Worm (Caenorhabditis elegans) whole organism, young adult: ENCODE results near the gene ash-2.
A peak's percentile ranks its signal among the peaks of the same experiment; 100 is the strongest.

Source experiments
- B0035.1 ChIP-seq: sonication (generic microtip); optimal IDR thresholded peaks from 2 replicates; lab custom pipeline; 2016; ENCODE audit warnings: missing genetic modification characterization, mild to moderate bottlenecking, missing compliant biosample characterization, missing genotype, missing genetic modification reagents
- B0336.3 ChIP-seq: fragments of 200-800 bp; sonication (Bioruptor generic); IDR thresholded peaks from 2 replicates; pipeline ENCODE4 v1.3.6; 2022; ENCODE audit warnings: missing genetic modification characterization, missing compliant biosample characterization
- C17E4.6 ChIP-seq: fragments of 200-800 bp; sonication (Bioruptor generic); IDR thresholded peaks from 2 replicates; pipeline ENCODE4 v1.3.6; 2022; ENCODE audit warnings: missing genetic modification reagents, missing genetic modification characterization, missing compliant biosample characterization
- D2030.7 ChIP-seq: fragments of 200-800 bp; sonication (Bioruptor generic); IDR thresholded peaks from 2 replicates; pipeline ENCODE4 v1.3.6; 2022; ENCODE audit warnings: missing genetic modification reagents, missing genetic modification characterization, missing compliant biosample characterization
- F23B12.7 ChIP-seq: sonication (generic microtip); optimal IDR thresholded peaks from 2 replicates; lab custom pipeline; 2017; ENCODE audit warnings: missing genetic modification characterization, mild to moderate bottlenecking, missing compliant biosample characterization, antibody characterized with exemption, moderate library complexity; ENCODE audit not compliant: insufficient read depth
- F33H1.4 ChIP-seq: fragments of 200-800 bp; sonication (Bioruptor generic); IDR thresholded peaks from 2 replicates; pipeline ENCODE4 v1.3.6; 2022; ENCODE audit warnings: missing genetic modification reagents, missing genetic modification characterization, missing compliant biosample characterization
- F52B5.7 ChIP-seq: sonication (generic microtip); optimal IDR thresholded peaks from 2 replicates; lab custom pipeline; 2016; ENCODE audit warnings: mild to moderate bottlenecking, missing genetic modification characterization, missing compliant biosample characterization
- F55B11.4 ChIP-seq: sonication (generic microtip); optimal IDR thresholded peaks from 2 replicates; lab custom pipeline; 2016; ENCODE audit warnings: missing compliant biosample characterization, missing genetic modification characterization, borderline replicate concordance; ENCODE audit not compliant: insufficient read depth
- T26A5.8 ChIP-seq: sonication (generic microtip); optimal IDR thresholded peaks from 2 replicates; lab custom pipeline; 2016; ENCODE audit warnings: missing genetic modification characterization, missing compliant biosample characterization
- Y53G8AR.9 ChIP-seq: fragments of 200-800 bp; sonication (Bioruptor generic); conservative IDR thresholded peaks from 2 replicates; pipeline ENCODE4 v1.3.6; 2022; ENCODE audit warnings: missing genetic modification reagents, missing genetic modification characterization, missing compliant biosample characterization
- Y67H2A.10 ChIP-seq: fragments of 200-800 bp; sonication (Bioruptor generic); conservative IDR thresholded peaks from 2 replicates; pipeline ENCODE4 v1.3.6; 2022; ENCODE audit warnings: missing genetic modification reagents, missing genetic modification characterization, missing compliant biosample characterization
- akir-1 ChIP-seq: fragments of 200-800 bp; sonication (Bioruptor generic); optimal IDR thresholded peaks from 2 replicates; lab custom pipeline; 2018; ENCODE audit warnings: mild to moderate bottlenecking, missing genetic modification characterization, moderate library complexity, missing compliant biosample characterization
- ama-1 ChIP-seq, 3 experiments: fragments of 150-350 bp in 1 of 3; sonication (generic microtip) in 2 of 3; optimal IDR thresholded peaks; 2 replicates each; lab custom pipeline; 2014 to 2018; ENCODE audit warnings: missing biosample characterization in 2 of 3, missing genetic modification characterization in 2 of 3, missing genetic modification reagents in 2 of 3
- aptf-2 ChIP-seq: fragments of 200-800 bp; sonication (Bioruptor generic); conservative IDR thresholded peaks from 2 replicates; pipeline ENCODE4 v1.3.6; 2022; ENCODE audit warnings: missing genetic modification reagents, missing genetic modification characterization, missing compliant biosample characterization
- atf-7 ChIP-seq: sonication (generic microtip); optimal IDR thresholded peaks from 2 replicates; lab custom pipeline; 2017; ENCODE audit warnings: mild to moderate bottlenecking, missing genetic modification characterization, missing compliant biosample characterization
- athp-1 ChIP-seq: sonication (generic microtip); optimal IDR thresholded peaks from 2 replicates; lab custom pipeline; 2017; ENCODE audit warnings: mild to moderate bottlenecking, missing genetic modification characterization, missing compliant biosample characterization
- attf-3 ChIP-seq: fragments of 200-800 bp; sonication (Bioruptor generic); conservative IDR thresholded peaks from 2 replicates; pipeline ENCODE4 v1.3.6; 2022; ENCODE audit warnings: missing genetic modification reagents, missing genetic modification characterization, missing compliant biosample characterization
- ceh-58 ChIP-seq: fragments of 200-800 bp; sonication (Bioruptor generic); IDR thresholded peaks from 2 replicates; pipeline ENCODE4 v1.3.6; 2022; ENCODE audit warnings: missing genetic modification characterization, missing compliant biosample characterization
- ceh-79 ChIP-seq: sonication (generic microtip); optimal IDR thresholded peaks from 2 replicates; lab custom pipeline; 2017; ENCODE audit warnings: mild to moderate bottlenecking, missing genetic modification characterization, missing compliant biosample characterization
- egl-18 ChIP-seq: fragments of 200-800 bp; sonication (Bioruptor generic); IDR thresholded peaks from 2 replicates; pipeline ENCODE4 v1.3.6; 2022; ENCODE audit warnings: missing genetic modification reagents, missing genetic modification characterization, missing compliant biosample characterization
- egrh-3 ChIP-seq: fragments of 200-800 bp; sonication (Bioruptor generic); IDR thresholded peaks from 2 replicates; pipeline ENCODE4 v1.3.6; 2022; ENCODE audit warnings: missing genetic modification reagents, missing genetic modification characterization, missing compliant biosample characterization
- him-1 ChIP-seq: sonication (generic microtip); optimal IDR thresholded peaks from 2 replicates; lab custom pipeline; 2016; ENCODE audit warnings: missing genotype, missing genetic modification reagents, missing genetic modification characterization, missing compliant biosample characterization
- hsf-1 ChIP-seq: fragments of 200-800 bp; sonication (Bioruptor generic); IDR thresholded peaks from 2 replicates; pipeline ENCODE4 v1.3.6; 2022; ENCODE audit warnings: missing genetic modification reagents, missing genetic modification characterization, missing compliant biosample characterization
- lir-1 ChIP-seq: fragments of 200-800 bp; sonication (Bioruptor generic); conservative IDR thresholded peaks from 2 replicates; pipeline ENCODE4 v1.3.6; 2022; ENCODE audit warnings: missing genetic modification reagents, missing genetic modification characterization, missing compliant biosample characterization
- madf-10 ChIP-seq: sonication (generic microtip); optimal IDR thresholded peaks from 2 replicates; lab custom pipeline; 2016; ENCODE audit warnings: mild to moderate bottlenecking, missing genetic modification characterization, missing compliant biosample characterization
- madf-3 ChIP-seq: fragments of 200-800 bp; sonication (Bioruptor generic); IDR thresholded peaks from 2 replicates; pipeline ENCODE4 v1.3.6; 2022; ENCODE audit warnings: missing genetic modification reagents, missing genetic modification characterization, missing compliant biosample characterization
- madf-6 ChIP-seq: fragments of 200-800 bp; sonication (Bioruptor generic); IDR thresholded peaks from 2 replicates; pipeline ENCODE4 v1.3.6; 2022; ENCODE audit warnings: missing genetic modification reagents, missing genetic modification characterization, missing compliant biosample characterization
- mes-4 ChIP-seq: sonication (generic microtip); optimal IDR thresholded peaks from 2 replicates; lab custom pipeline; 2016; ENCODE audit warnings: missing genotype, missing genetic modification characterization, missing compliant biosample characterization
- nfya-1 ChIP-seq: sonication (generic microtip); optimal IDR thresholded peaks from 2 replicates; lab custom pipeline; 2017; ENCODE audit warnings: antibody characterized with exemption, missing compliant biosample characterization, missing genetic modification characterization, borderline replicate concordance; ENCODE audit not compliant: insufficient read depth
- nfya-2 ChIP-seq: fragments of 200-800 bp; sonication (Bioruptor generic); IDR thresholded peaks from 2 replicates; pipeline ENCODE4 v1.3.6; 2022; ENCODE audit warnings: missing genetic modification reagents, missing genetic modification characterization, missing compliant biosample characterization
- nfyb-1 ChIP-seq: fragments of 200-800 bp; sonication (Bioruptor generic); IDR thresholded peaks from 2 replicates; pipeline ENCODE4 v1.3.6; 2022; ENCODE audit warnings: missing genetic modification reagents, missing genetic modification characterization, missing compliant biosample characterization
- nhr-179 ChIP-seq: sonication (generic microtip); optimal IDR thresholded peaks from 2 replicates; lab custom pipeline; 2016; ENCODE audit warnings: mild to moderate bottlenecking, missing genetic modification characterization, missing compliant biosample characterization
- nhr-90 ChIP-seq: sonication (generic microtip); optimal IDR thresholded peaks from 2 replicates; lab custom pipeline; 2016; ENCODE audit warnings: missing genotype, mild to moderate bottlenecking, missing genetic modification characterization, missing compliant biosample characterization
- pbrm-1 ChIP-seq: fragments of 200-800 bp; sonication (Bioruptor generic); IDR thresholded peaks from 2 replicates; pipeline ENCODE4 v1.3.6; 2022; ENCODE audit warnings: missing genetic modification reagents, missing genetic modification characterization, missing compliant biosample characterization
- pha-4 ChIP-seq: fragments of 150-350 bp; sonication (generic microtip); optimal IDR thresholded peaks from 2 replicates; lab custom pipeline; 2014; ENCODE audit warnings: missing biosample characterization, missing genetic modification reagents, missing genetic modification characterization
- repo-1 ChIP-seq: sonication (generic microtip); optimal IDR thresholded peaks from 2 replicates; lab custom pipeline; 2017; ENCODE audit warnings: mild to moderate bottlenecking, missing genetic modification characterization, missing compliant biosample characterization
- rpc-1 ChIP-seq, 2 experiments: fragments of 150-350 bp in 1 of 2; sonication (generic microtip) in 1 of 2; optimal IDR thresholded peaks; 2 replicates each; lab custom pipeline; 2014 to 2018; ENCODE audit warnings: missing biosample characterization in 1 of 2, missing genetic modification characterization in 1 of 2, missing genetic modification reagents in 1 of 2, missing genotype in 1 of 2
- sdz-38 ChIP-seq: sonication (generic microtip); optimal IDR thresholded peaks from 2 replicates; lab custom pipeline; 2016; ENCODE audit warnings: missing genotype, missing genetic modification characterization, missing compliant biosample characterization
- sea-2 ChIP-seq: fragments of 200-800 bp; sonication (Bioruptor generic); IDR thresholded peaks from 2 replicates; pipeline ENCODE4 v1.3.6; 2022; ENCODE audit warnings: missing genetic modification characterization, missing compliant biosample characterization
- snpc-4 ChIP-seq, 5 experiments: fragments of 150-350 bp in 1 of 5; sonication (generic microtip) in 4 of 5; optimal IDR thresholded peaks; 2 replicates each; lab custom pipeline; 2014 to 2018; ENCODE audit warnings: missing genetic modification characterization in 5 of 5, missing biosample characterization in 3 of 5, antibody characterized with exemption in 2 of 5, mild to moderate bottlenecking in 2 of 5, missing compliant biosample characterization in 2 of 5, missing genotype in 2 of 5, moderate library complexity in 2 of 5, missing genetic modification reagents in 1 of 5
- somi-1 ChIP-seq: fragments of 200-800 bp; sonication (Bioruptor generic); optimal IDR thresholded peaks from 2 replicates; lab custom pipeline; 2018; ENCODE audit warnings: mild to moderate bottlenecking, missing genetic modification characterization, missing compliant biosample characterization
- sptf-2 ChIP-seq: fragments of 200-800 bp; sonication (Bioruptor generic); optimal IDR thresholded peaks from 2 replicates; lab custom pipeline; 2018; ENCODE audit warnings: mild to moderate bottlenecking, missing genetic modification characterization, missing compliant biosample characterization
- unc-62 ChIP-seq: fragments of 150-350 bp; optimal IDR thresholded peaks from 2 replicates; lab custom pipeline; 2014; ENCODE audit warnings: missing biosample characterization, missing genetic modification reagents, missing genetic modification characterization
- zfh-2 ChIP-seq: fragments of 200-800 bp; sonication (Bioruptor generic); conservative IDR thresholded peaks from 2 replicates; pipeline ENCODE4 v1.3.6; 2022; ENCODE audit warnings: missing genetic modification reagents, missing genetic modification characterization, missing compliant biosample characterization
- ztf-6 ChIP-seq: fragments of 200-800 bp; sonication (Bioruptor generic); IDR thresholded peaks from 2 replicates; pipeline ENCODE4 v1.3.6; 2022; ENCODE audit warnings: missing genetic modification reagents, missing genetic modification characterization, missing compliant biosample characterization

The ash-2 gene

ce11 chrII:11964847-11965246 is 14.8 kb upstream of the ash-2 start (continued):
- TF ChIP-seq Y53G8AR.9 = 0 out of 2 replicates have a peak, but pooled peaks have one; percentile 60
- TF ChIP-seq Y67H2A.10 (GFP tag; lab: Robert Waterston, UW) = no peak
- TF ChIP-seq madf-3 (GFP tag; lab: Robert Waterston, UW) = 0 out of 2 replicates have a peak, but pooled peaks have one; percentile 15
- no peak for TF ChIP-seq sea-2 (GFP tag; lab: Robert Waterston, UW)
- peak; percentile 60 for TF ChIP-seq nfyb-1 (GFP tag; lab: Robert Waterston, UW)
- 0 out of 2 replicates have a peak, but pooled peaks have one; percentile 8 for TF ChIP-seq madf-6 (GFP tag; lab: Robert Waterston, UW)
- peak; percentile 35 for TF ChIP-seq athp-1
- peak; percentile 30 for TF ChIP-seq ama-1 (optimal IDR thresholded peaks at IDR 0.05; lab: Kevin White, UChicago)
- TF ChIP-seq ama-1 (GFP tag; optimal IDR thresholded peaks at IDR 0.05; lab: Kevin White, UChicago) = no peak
- TF ChIP-seq zfh-2 (GFP tag; lab: Robert Waterston, UW) = 0 out of 2 replicates have a peak, but pooled peaks have one; percentile 23
- 0 out of 2 replicates have a peak, but pooled peaks have one; percentile 64 for TF ChIP-seq nfya-2 (GFP tag; lab: Robert Waterston, UW)
- 0 out of 2 replicates have a peak, but pooled peaks have one; percentile 39 for TF ChIP-seq pbrm-1
- TF ChIP-seq F33H1.4 (GFP tag; lab: Robert Waterston, UW) = 0 out of 2 replicates have a peak, but pooled peaks have one; percentile 9

- TF ChIP-seq somi-1 = no peak
- no peak for TF ChIP-seq attf-3
- TF ChIP-seq mes-4 (tag; lab: Kevin White, UChicago) = no peak
- TF ChIP-seq lir-1 = no peak
- 0 out of 2 replicates have a peak, but pooled peaks have one; percentile 36 for TF ChIP-seq D2030.7 (GFP tag; lab: Robert Waterston, UW)
- TF ChIP-seq B0336.3 (GFP tag; lab: Robert Waterston, UW) = 0 out of 2 replicates have a peak, but pooled peaks have one; percentile 29
- no peak for TF ChIP-seq egrh-3 (GFP tag; lab: Robert Waterston, UW)
- TF ChIP-seq sdz-38 (tag; lab: Kevin White, UChicago) = no peak
- TF ChIP-seq T26A5.8 (tag; lab: Kevin White, UChicago) = no peak
- no peak for TF ChIP-seq C17E4.6 (GFP tag; lab: Robert Waterston, UW)
- no peak; the same call in 1 of the 2 replicates for TF ChIP-seq hsf-1 (GFP tag; lab: Robert Waterston, UW)
- no peak for TF ChIP-seq pha-4 (tag; lab: Kevin White, UChicago)
- no peak for TF ChIP-seq snpc-4 (GFP tag; optimal IDR thresholded peaks at IDR 0.05; lab: Kevin White, UChicago)
- no peak for TF ChIP-seq snpc-4 (tag; optimal IDR thresholded peaks at IDR 0.05; lab: Kevin White, UChicago)
- TF ChIP-seq egl-18 (GFP tag; lab: Robert Waterston, UW) = no peak
- TF ChIP-seq akir-1 (GFP tag; lab: Kevin White, UChicago) = no peak
- no peak for TF ChIP-seq nhr-179 (tag; lab: Kevin White, UChicago)
- peak; percentile 66 for TF ChIP-seq ama-1 (optimal IDR thresholded peaks at IDR 0.05; lab: Kevin White, UChicago)
- TF ChIP-seq ama-1 (GFP tag; optimal IDR thresholded peaks at IDR 0.05; lab: Kevin White, UChicago) = no peak
- no peak for TF ChIP-seq Y67H2A.10 (GFP tag; lab: Robert Waterston, UW)
- no peak for TF ChIP-seq ceh-79 (tag; lab: Kevin White, UChicago)
- no peak for TF ChIP-seq nhr-90 (tag; lab: Kevin White, UChicago)
- TF ChIP-seq him-1 = no peak
- no peak for TF ChIP-seq F52B5.7 (tag; lab: Kevin White, UChicago)
- TF ChIP-seq rpc-1 (optimal IDR thresholded peaks at IDR 0.05; lab: Kevin White, UChicago) = no peak
- no peak for TF ChIP-seq rpc-1 (tag; optimal IDR thresholded peaks at IDR 0.05; lab: Kevin White, UChicago)
- peak; percentile 51 for TF ChIP-seq repo-1 (tag; lab: Kevin White, UChicago)
- TF ChIP-seq F55B11.4 = no peak
- TF ChIP-seq nfya-1 = no peak
- no peak for TF ChIP-seq B0035.1 (tag; lab: Kevin White, UChicago)
- no peak for TF ChIP-seq aptf-2
- peak; percentile 63 for TF ChIP-seq atf-7
- no peak for TF ChIP-seq sptf-2 (GFP tag; lab: Kevin White, UChicago)
- peak; percentile 22 for TF ChIP-seq madf-10
- no peak for TF ChIP-seq ztf-6 (GFP tag; lab: Robert Waterston, UW)
- peak; percentile 51 for TF ChIP-seq F23B12.7
- no peak for TF ChIP-seq ceh-58 (GFP tag; lab: Robert Waterston, UW)
- TF ChIP-seq unc-62 (GFP tag; lab: Kevin White, UChicago) = no peak
These were observed 13.0 kb upstream of the ash-2 start, which contains the start of gene rab-7 for ce11 chrII:11966602-11967001. Gene rab-7, minus strand, starts transcription at chrII:11966931.
